Fruit fly (Drosophila melanogaster) whole organism, embryonic: ENCODE measurements around the gene Or7a.
A peak's percentile ranks its signal among the peaks of the same experiment; 100 is the strongest.

ENCODE experiments used
- Ada2b ChIP-seq: fragments of 200-800 bp; sonication (Bioruptor generic); IDR thresholded peaks from 2 replicates; pipeline ENCODE4 v1.3.6; 2022; ENCODE audit warnings: missing biosample characterization, missing genetic modification characterization
- Asciz ChIP-seq: fragments of 200-800 bp; sonication (Bioruptor generic); optimal IDR thresholded peaks from 2 replicates; lab custom pipeline; 2017; ENCODE audit warnings: missing biosample characterization, mild to moderate bottlenecking, missing genetic modification characterization, missing genetic modification reagents
- B-H2 ChIP-seq: fragments of 200-800 bp; sonication (Bioruptor generic); optimal IDR thresholded peaks from 2 replicates; lab custom pipeline; 2018; ENCODE audit warnings: missing biosample characterization, mild to moderate bottlenecking, missing genetic modification characterization
- CG1024 ChIP-seq: fragments of 200-800 bp; sonication (Bioruptor generic); IDR thresholded peaks from 2 replicates; pipeline ENCODE4 v1.3.6; 2022; ENCODE audit warnings: missing biosample characterization, missing genetic modification characterization
- CG10979 ChIP-seq: fragments of 200-800 bp; sonication (Bioruptor generic); optimal IDR thresholded peaks from 2 replicates; lab custom pipeline; 2018; ENCODE audit warnings: missing biosample characterization, mild to moderate bottlenecking, missing genetic modification characterization, moderate library complexity
- CG11560 ChIP-seq: fragments of 200-800 bp; sonication (Bioruptor generic); IDR thresholded peaks from 3 replicates; pipeline ENCODE4 v1.3.6; 2022; ENCODE audit warnings: missing biosample characterization, missing genetic modification characterization
- CG11723 ChIP-seq: fragments of 200-800 bp; sonication (Bioruptor generic); optimal IDR thresholded peaks from 2 replicates; lab custom pipeline; 2017; ENCODE audit warnings: missing biosample characterization, mild to moderate bottlenecking, missing genetic modification characterization
- CG12769 ChIP-seq: fragments of 200-800 bp; sonication (Bioruptor generic); optimal IDR thresholded peaks from 2 replicates; lab custom pipeline; 2019; ENCODE audit warnings: missing biosample characterization, mild to moderate bottlenecking, missing genetic modification characterization, moderate library complexity
- CG13123 ChIP-seq: fragments of 200-800 bp; sonication (Bioruptor generic); optimal IDR thresholded peaks from 2 replicates; lab custom pipeline; 2016; ENCODE audit warnings: missing biosample characterization, missing genetic modification characterization
- CG13775 ChIP-seq: fragments of 200-800 bp; sonication (Bioruptor generic); optimal IDR thresholded peaks from 3 replicates; lab custom pipeline; 2017; ENCODE audit warnings: missing biosample characterization, mild to moderate bottlenecking, missing genetic modification characterization
- CG14860 ChIP-seq: fragments of 200-800 bp; sonication (Bioruptor generic); IDR thresholded peaks from 3 replicates; pipeline ENCODE4 v1.3.6; 2022; ENCODE audit warnings: missing biosample characterization, missing genetic modification characterization; ENCODE audit not compliant: partially characterized antibody
- CG1529 ChIP-seq: fragments of 200-800 bp; sonication (Bioruptor generic); optimal IDR thresholded peaks from 3 replicates; lab custom pipeline; 2018; ENCODE audit warnings: missing biosample characterization, missing genetic modification characterization
- CG17328 ChIP-seq: fragments of 200-800 bp; sonication (Bioruptor generic); IDR thresholded peaks from 2 replicates; pipeline ENCODE4 v1.3.6; 2022; ENCODE audit warnings: missing biosample characterization, missing genetic modification characterization
- CG2712 ChIP-seq: fragments of 200-800 bp; optimal IDR thresholded peaks from 3 replicates; lab custom pipeline; 2019; ENCODE audit warnings: missing biosample characterization, mild to moderate bottlenecking, missing genetic modification characterization, moderate library complexity
- CG2875 ChIP-seq: fragments of 200-800 bp; sonication (Bioruptor generic); optimal IDR thresholded peaks from 2 replicates; lab custom pipeline; 2017; ENCODE audit warnings: missing biosample characterization, mild to moderate bottlenecking, missing genetic modification characterization, missing genetic modification reagents
- CG34224 ChIP-seq: fragments of 200-800 bp; sonication (Bioruptor generic); IDR thresholded peaks from 3 replicates; pipeline ENCODE4 v1.3.6; 2022; ENCODE audit warnings: missing biosample characterization, missing genetic modification characterization; ENCODE audit not compliant: partially characterized antibody
- CG3726 ChIP-seq: fragments of 200-800 bp; sonication (Bioruptor generic); IDR thresholded peaks from 3 replicates; pipeline ENCODE4, ENCODE4 v1.3.6; 2022; ENCODE audit warnings: missing biosample characterization, missing genetic modification characterization
- CG4707 ChIP-seq: fragments of 200-800 bp; sonication (Bioruptor generic); optimal IDR thresholded peaks from 2 replicates; lab custom pipeline; 2018; ENCODE audit warnings: missing biosample characterization, mild to moderate bottlenecking, missing genetic modification characterization, moderate library complexity
- CG4854 ChIP-seq: fragments of 200-800 bp; sonication (Bioruptor generic); optimal IDR thresholded peaks from 2 replicates; lab custom pipeline; 2016; ENCODE audit warnings: missing biosample characterization, missing genetic modification characterization, inconsistent platforms
- CG6654 ChIP-seq: fragments of 200-800 bp; sonication (Bioruptor generic); optimal IDR thresholded peaks from 2 replicates; lab custom pipeline; 2017; ENCODE audit warnings: missing biosample characterization, mild to moderate bottlenecking, missing genetic modification characterization
- CG8089 ChIP-seq: fragments of 200-800 bp; sonication (Bioruptor generic); optimal IDR thresholded peaks from 3 replicates; lab custom pipeline; 2016; ENCODE audit warnings: missing biosample characterization, missing genetic modification characterization
- Gug ChIP-seq: fragments of 200-800 bp; sonication (Bioruptor generic); IDR thresholded peaks from 4 replicates; pipeline ENCODE4 v1.3.6; 2022; ENCODE audit warnings: missing biosample characterization, missing genetic modification characterization
- HLHmδ ChIP-seq: fragments of 200-800 bp; sonication (Bioruptor generic); optimal IDR thresholded peaks from 2 replicates; lab custom pipeline; 2018; ENCODE audit warnings: missing biosample characterization, mild to moderate bottlenecking, missing genetic modification characterization, moderate library complexity
- Hmx ChIP-seq: fragments of 200-800 bp; sonication (Bioruptor generic); optimal IDR thresholded peaks from 2 replicates; lab custom pipeline; 2016; ENCODE audit warnings: missing biosample characterization, missing genetic modification characterization
- Lpt ChIP-seq: fragments of >200 bp; optimal IDR thresholded peaks from 2 replicates; lab custom pipeline; 2018; ENCODE audit warnings: missing biosample characterization, missing genetic modification characterization
- Mrtf ChIP-seq: fragments of 200-800 bp; sonication (Bioruptor generic); IDR thresholded peaks from 3 replicates; pipeline ENCODE4 v1.3.6; 2022; ENCODE audit warnings: missing biosample characterization, missing genetic modification characterization
- NC2β ChIP-seq: fragments of 200-800 bp; sonication (Bioruptor generic); optimal IDR thresholded peaks from 2 replicates; lab custom pipeline; 2016; ENCODE audit warnings: missing biosample characterization, missing genetic modification characterization
- Optix ChIP-seq: fragments of 200-800 bp; sonication (Bioruptor generic); IDR thresholded peaks from 3 replicates; pipeline ENCODE4 v1.3.6; 2022; ENCODE audit warnings: missing biosample characterization, missing genetic modification characterization
- ab ChIP-seq: fragments of 200-800 bp; sonication (Bioruptor generic); optimal IDR thresholded peaks from 2 replicates; lab custom pipeline; 2016; ENCODE audit warnings: missing biosample characterization, missing genetic modification characterization
- ap ChIP-seq: fragments of 200-800 bp; sonication (Bioruptor generic); IDR thresholded peaks from 2 replicates; pipeline ENCODE4 v1.3.6; 2022; ENCODE audit warnings: missing biosample characterization, missing genetic modification characterization
- bowl ChIP-seq: fragments of 200-800 bp; sonication (Bioruptor generic); IDR thresholded peaks from 2 replicates; pipeline ENCODE4 v1.3.6; 2022; ENCODE audit warnings: missing biosample characterization, missing genetic modification characterization
- br ChIP-seq: fragments of >200 bp; optimal IDR thresholded peaks from 2 replicates; lab custom pipeline; 2017
- chn ChIP-seq: fragments of 200-800 bp; sonication (Bioruptor generic); optimal IDR thresholded peaks from 2 replicates; lab custom pipeline; 2016; ENCODE audit warnings: missing biosample characterization, missing genetic modification characterization
- dm ChIP-seq: fragments of 200-800 bp; sonication (Bioruptor generic); optimal IDR thresholded peaks from 3 replicates; lab custom pipeline; 2016; ENCODE audit warnings: missing biosample characterization, missing genetic modification characterization
- dmrt11E ChIP-seq: fragments of 200-800 bp; sonication (Bioruptor generic); optimal IDR thresholded peaks from 3 replicates; lab custom pipeline; 2018; ENCODE audit warnings: missing biosample characterization, mild to moderate bottlenecking, missing genetic modification characterization, moderate library complexity
- fu2 ChIP-seq: fragments of 200-800 bp; sonication (Bioruptor generic); optimal IDR thresholded peaks from 2 replicates; lab custom pipeline; 2016; ENCODE audit warnings: missing biosample characterization, missing genetic modification characterization
- ham ChIP-seq: fragments of 200-800 bp; sonication (Bioruptor generic); IDR thresholded peaks from 2 replicates; pipeline ENCODE4 v1.3.6; 2022; ENCODE audit warnings: missing biosample characterization, missing genetic modification characterization
- jumu ChIP-seq: fragments of 200-800 bp; sonication (Bioruptor generic); optimal IDR thresholded peaks from 3 replicates; lab custom pipeline; 2016; ENCODE audit warnings: missing biosample characterization, missing genetic modification characterization
- mam ChIP-seq: fragments of 200-800 bp; sonication (Bioruptor generic); optimal IDR thresholded peaks from 3 replicates; lab custom pipeline; 2016; ENCODE audit warnings: missing biosample characterization, missing genetic modification characterization
- otp ChIP-seq: fragments of 200-800 bp; sonication (Bioruptor generic); IDR thresholded peaks from 3 replicates; pipeline ENCODE4, ENCODE4 v1.3.6; 2022; ENCODE audit warnings: missing biosample characterization, missing genetic modification characterization
- pros ChIP-seq: fragments of 200-800 bp; sonication (Bioruptor generic); optimal IDR thresholded peaks from 3 replicates; lab custom pipeline; 2019; ENCODE audit warnings: missing biosample characterization, mild to moderate bottlenecking, missing genetic modification characterization, moderate library complexity
- ranshi ChIP-seq: fragments of 200-800 bp; sonication (Bioruptor generic); IDR thresholded peaks from 2 replicates; pipeline ENCODE4 v1.3.6; 2022; ENCODE audit warnings: missing biosample characterization, missing genetic modification characterization
- sisA ChIP-seq: fragments of 200-800 bp; sonication (Bioruptor generic); IDR thresholded peaks from 2 replicates; pipeline ENCODE4 v1.3.6; 2022; ENCODE audit warnings: missing biosample characterization, missing genetic modification characterization
- slbo ChIP-seq: fragments of 200-800 bp; sonication (Bioruptor generic); IDR thresholded peaks from 2 replicates; pipeline ENCODE4 v1.3.6; 2022; ENCODE audit warnings: missing biosample characterization, missing genetic modification characterization
- slp2 ChIP-seq: fragments of 200-800 bp; sonication (Bioruptor generic); optimal IDR thresholded peaks from 2 replicates; lab custom pipeline; 2016; ENCODE audit warnings: missing biosample characterization, missing genetic modification characterization
- sna ChIP-seq: fragments of 200-800 bp; sonication (Bioruptor generic); IDR thresholded peaks from 2 replicates; pipeline ENCODE4 v1.3.6; 2022; ENCODE audit warnings: missing biosample characterization, missing genetic modification characterization; ENCODE audit not compliant: partially characterized antibody
- so ChIP-seq: fragments of 200-800 bp; sonication (Bioruptor generic); IDR thresholded peaks from 3 replicates; pipeline ENCODE4 v1.3.6; 2022; ENCODE audit warnings: missing biosample characterization, missing genetic modification characterization
- stc ChIP-seq: fragments of 200-800 bp; sonication (Bioruptor generic); IDR thresholded peaks from 2 replicates; pipeline ENCODE4 v1.3.6; 2022; ENCODE audit warnings: missing biosample characterization, missing genetic modification characterization
- tna ChIP-seq: fragments of 200-800 bp; sonication (Bioruptor generic); IDR thresholded peaks from 2 replicates; pipeline ENCODE4 v1.3.6; 2022; ENCODE audit warnings: missing biosample characterization, missing genetic modification characterization; ENCODE audit not compliant: partially characterized antibody
- vfl ChIP-seq: fragments of 200-800 bp; sonication (Bioruptor generic); optimal IDR thresholded peaks from 2 replicates; lab custom pipeline; 2016; ENCODE audit warnings: missing biosample characterization, missing genetic modification characterization
- vvl ChIP-seq: fragments of 200-800 bp; sonication (Bioruptor generic); IDR thresholded peaks from 2 replicates; pipeline ENCODE4 v1.3.6; 2022; ENCODE audit warnings: missing biosample characterization, missing genetic modification characterization

Or7a gene

DNA sequence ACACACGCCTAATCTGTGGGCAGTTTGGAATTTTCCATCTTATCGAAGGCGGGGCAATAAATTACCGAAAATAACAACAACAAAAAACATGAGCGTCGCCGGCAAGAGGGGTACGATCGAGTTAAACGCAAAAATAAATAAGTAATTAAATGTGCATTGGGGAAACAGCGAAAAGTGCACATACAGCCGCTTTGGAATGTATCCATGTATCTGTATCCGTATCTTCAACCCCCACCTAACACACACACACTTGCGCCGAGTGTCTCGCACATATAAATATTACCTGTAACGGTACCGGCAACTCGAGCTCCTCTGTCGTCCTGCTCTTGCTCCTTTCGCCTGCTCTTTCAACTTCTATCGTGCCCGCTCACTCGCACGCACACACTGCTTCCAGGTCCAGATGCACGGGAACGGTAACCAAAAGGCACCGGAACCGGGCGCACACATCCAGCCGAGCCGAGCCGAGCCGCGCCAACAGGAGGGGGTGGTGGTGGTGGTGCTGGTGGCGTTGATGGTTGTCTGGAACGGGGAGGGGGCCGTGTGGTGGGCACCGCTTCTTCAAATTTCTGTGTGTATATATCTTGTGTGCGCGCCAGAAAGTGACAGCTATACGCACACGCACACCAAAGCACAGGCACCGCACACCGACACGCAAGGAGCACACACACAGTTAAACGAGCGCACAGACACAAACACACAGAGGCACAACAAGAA, 24.0 kb downstream of the Or7a start (continued):
- no peak for TF ChIP-seq Gug (GFP tag; lab: Robert Waterston, UW)
- TF ChIP-seq Ada2b (GFP tag; lab: Robert Waterston, UW): no peak
- no peak for TF ChIP-seq br (lab: Kevin White, UChicago)
- peak; percentile 18; the same call in 1 of the 2 replicates for TF ChIP-seq vvl
- no peak for TF ChIP-seq HLHmδ (GFP tag; lab: Kevin White, UChicago)
- TF ChIP-seq stc: no peak
- no peak for TF ChIP-seq CG3726
- TF ChIP-seq CG34224 (GFP tag; lab: Robert Waterston, UW): no peak
- TF ChIP-seq so (GFP tag; lab: Robert Waterston, UW): no peak
- no peak for TF ChIP-seq CG4854 (GFP tag; lab: Kevin White, UChicago)
- TF ChIP-seq Optix (GFP tag; lab: Robert Waterston, UW): no peak
- no peak for TF ChIP-seq vfl (GFP tag; lab: Kevin White, UChicago)
- no peak for TF ChIP-seq CG1529 (GFP tag; lab: Kevin White, UChicago)
- no peak for TF ChIP-seq dmrt11E (tag; lab: Kevin White, UChicago)
- no peak for TF ChIP-seq bowl (GFP tag; lab: Robert Waterston, UW)
- TF ChIP-seq sisA (GFP tag; lab: Robert Waterston, UW): no peak
- TF ChIP-seq mam (GFP tag; lab: Kevin White, UChicago): peak; percentile 51
- no peak for TF ChIP-seq otp
- TF ChIP-seq CG2875 (GFP tag; lab: Kevin White, UChicago): no peak
- TF ChIP-seq CG13775 (GFP tag; lab: Kevin White, UChicago): peak; percentile 27
- TF ChIP-seq jumu: no peak
- TF ChIP-seq slbo (GFP tag; lab: Robert Waterston, UW): peak; percentile 41; the same call in 1 of the 2 replicates
- peak; percentile 66 for TF ChIP-seq pros (GFP tag; lab: Kevin White, UChicago)
- TF ChIP-seq ranshi: peak; percentile 14; the same call in 1 of the 2 replicates
- TF ChIP-seq NC2β: no peak
- TF ChIP-seq CG11723 (GFP tag; lab: Kevin White, UChicago): no peak
- no peak for TF ChIP-seq CG14860
- peak; percentile 11 for TF ChIP-seq dm (GFP tag; lab: Kevin White, UChicago)
- no peak for TF ChIP-seq CG6654 (GFP tag; lab: Kevin White, UChicago)
- TF ChIP-seq Lpt: no peak
- peak; percentile 27 for TF ChIP-seq chn (GFP tag; lab: Kevin White, UChicago)
- no peak for TF ChIP-seq B-H2 (GFP tag; lab: Kevin White, UChicago)
- no peak for TF ChIP-seq fu2
- TF ChIP-seq CG4707 (GFP tag; lab: Kevin White, UChicago): no peak
- TF ChIP-seq ab (GFP tag; lab: Kevin White, UChicago): no peak
- TF ChIP-seq CG8089 (GFP tag; lab: Kevin White, UChicago): peak; percentile 25
- peak; percentile 23 for TF ChIP-seq CG2712 (tag; lab: Kevin White, UChicago)
- peak; percentile 96 for TF ChIP-seq CG12769 (tag; lab: Kevin White, UChicago)
- TF ChIP-seq Hmx: no peak
- peak; percentile 3 for TF ChIP-seq CG10979 (tag; lab: Kevin White, UChicago)
- no peak for TF ChIP-seq ham (GFP tag; lab: Robert Waterston, UW)
- no peak for TF ChIP-seq CG13123 (GFP tag; lab: Kevin White, UChicago)
- no peak; the same call in 1 of the 2 replicates for TF ChIP-seq tna
- TF ChIP-seq CG11560 (tag; lab: Robert Waterston, UW): no peak
- no peak for TF ChIP-seq ap (GFP tag; lab: Robert Waterston, UW)
- TF ChIP-seq Asciz (GFP tag; lab: Kevin White, UChicago): no peak
- TF ChIP-seq Mrtf (GFP tag; lab: Robert Waterston, UW): no peak
- TF ChIP-seq slp2: no peak
- TF ChIP-seq CG1024: no peak
- TF ChIP-seq sna: no peak
- peak; percentile 21; the same call in 1 of the 2 replicates for TF ChIP-seq CG17328 (GFP tag; lab: Robert Waterston, UW)
